Worm (Caenorhabditis elegans): ENCODE measurements around the gene oatr-1.

oatr-1 gene

ce11 chrIII:6373850-6374474 is 22.0 kb downstream of the oatr-1 start (continued):
- no peak for TF ChIP-seq lin-13 (GFP tag; optimal IDR thresholded peaks at IDR 0.05)
- TF ChIP-seq ztf-11 (tag; optimal IDR thresholded peaks at IDR 0.05) = no peak
- TF ChIP-seq daf-8 (GFP tag; IDR thresholded peaks at IDR 0.05) = no peak
- TF ChIP-seq snpc-1.2 (GFP tag; IDR thresholded peaks at IDR 0.05) = peak; percentile 36
- TF ChIP-seq dmd-6 (GFP tag; IDR thresholded peaks at IDR 0.05) = no peak
- peak; percentile 94 for TF ChIP-seq F49E8.2 (tag; optimal IDR thresholded peaks at IDR 0.05; ENCODE audit: borderline replicate concordance)
- peak; percentile 21 for TF ChIP-seq fos-1 (tag; optimal IDR thresholded peaks at IDR 0.05)
- no peak for TF ChIP-seq lin-15B (tag; optimal IDR thresholded peaks at IDR 0.05)
- no peak for TF ChIP-seq unc-39 (tag; optimal IDR thresholded peaks at IDR 0.05)
- TF ChIP-seq egl-43 (GFP tag; IDR thresholded peaks at IDR 0.05) = 0 out of 2 replicates have a peak, but pooled peaks have one; percentile 56
- TF ChIP-seq php-3 (GFP tag; IDR thresholded peaks at IDR 0.05) = peak; percentile 46; the same call in 1 of the 2 replicates
- TF ChIP-seq tra-1 (GFP tag; IDR thresholded peaks at IDR 0.05) = peak; percentile 51; the same call in 1 of the 2 replicates
- no peak for TF ChIP-seq mxl-2 (GFP tag; conservative IDR thresholded peaks at IDR 0.05)
- no peak for TF ChIP-seq zfp-2 (tag; optimal IDR thresholded peaks at IDR 0.05)
- TF ChIP-seq duxl-1 (tag; optimal IDR thresholded peaks at IDR 0.05; ENCODE audit: poor library complexity) = peak; percentile 67
- TF ChIP-seq spr-1 (tag; optimal IDR thresholded peaks at IDR 0.05) = peak; percentile 13
- 0 out of 2 replicates have a peak, but pooled peaks have one; percentile 24 for TF ChIP-seq ceh-20 (GFP tag; IDR thresholded peaks at IDR 0.05)
- TF ChIP-seq F37D6.2 (tag; optimal IDR thresholded peaks at IDR 0.05) = no peak
- 0 out of 2 replicates have a peak, but pooled peaks have one; percentile 12 for TF ChIP-seq vab-7 (GFP tag; IDR thresholded peaks at IDR 0.05)
- peak; percentile 71 for TF ChIP-seq lin-38 (GFP tag; IDR thresholded peaks at IDR 0.05)
- no peak for TF ChIP-seq tag-97 (GFP tag; IDR thresholded peaks at IDR 0.05)
- TF ChIP-seq daf-16 (GFP tag; optimal IDR thresholded peaks at IDR 0.05) = no peak
- TF ChIP-seq daf-16 (tag; optimal IDR thresholded peaks at IDR 0.05) = peak; percentile 16
- TF ChIP-seq ama-1 (optimal IDR thresholded peaks at IDR 0.05) = peak; percentile 55
- peak; percentile 61; the same call in 1 of the 2 replicates for TF ChIP-seq Y105C5A.15 (GFP tag; IDR thresholded peaks at IDR 0.05)
- TF ChIP-seq nhr-111 (GFP tag; optimal IDR thresholded peaks at IDR 0.05) = peak; percentile 7
- TF ChIP-seq unc-130 (GFP tag; optimal IDR thresholded peaks at IDR 0.05) = peak; percentile 61
- TF ChIP-seq arid-1 (GFP tag; conservative IDR thresholded peaks at IDR 0.05) = peak; percentile 44; the same call in 1 of the 2 replicates
- TF ChIP-seq hif-1 (tag; optimal IDR thresholded peaks at IDR 0.05) = no peak
- TF ChIP-seq ceh-62 (tag; optimal IDR thresholded peaks at IDR 0.05) = no peak
- TF ChIP-seq ZK546.5 (tag; optimal IDR thresholded peaks at IDR 0.05) = no peak
- TF ChIP-seq dmd-8 (GFP tag; IDR thresholded peaks at IDR 0.05) = 0 out of 2 replicates have a peak, but pooled peaks have one; percentile 6
- TF ChIP-seq aha-1 (tag) = peak; percentile 5
- TF ChIP-seq mes-2 (tag; optimal IDR thresholded peaks at IDR 0.05; ENCODE audit: poor library complexity, severe bottlenecking) = peak; percentile 28

- TF ChIP-seq unc-62 (GFP tag; optimal IDR thresholded peaks at IDR 0.05 in 1 of 2) = peak in 1 of 2 experiments; percentile 97
- no peak for TF ChIP-seq unc-62 (tag; optimal IDR thresholded peaks at IDR 0.05)
- TF ChIP-seq nhr-11 (tag; optimal IDR thresholded peaks at IDR 0.05) = no peak
Measured at ce11 chrIII:6368524-6368923, 27.5 kb downstream of the oatr-1 start.

- TF ChIP-seq attf-4 (tag; optimal IDR thresholded peaks at IDR 0.05) = no peak
- no peak for TF ChIP-seq php-3 (GFP tag; IDR thresholded peaks at IDR 0.05)
- no peak for TF ChIP-seq F10B5.3 (tag; optimal IDR thresholded peaks at IDR 0.05)
- TF ChIP-seq daf-19 (GFP tag; conservative IDR thresholded peaks at IDR 0.05) = no peak
- TF ChIP-seq madf-9 (GFP tag; conservative IDR thresholded peaks at IDR 0.05) = no peak
- no peak for TF ChIP-seq ctbp-1 (GFP tag; IDR thresholded peaks at IDR 0.05)
- TF ChIP-seq F49E8.2 (tag; optimal IDR thresholded peaks at IDR 0.05; ENCODE audit: borderline replicate concordance) = no peak
- TF ChIP-seq hif-1 (tag; optimal IDR thresholded peaks at IDR 0.05) = peak in 1 of 2 experiments; percentile 7
- TF ChIP-seq spr-3 (GFP tag; optimal IDR thresholded peaks at IDR 0.05) = no peak
- TF ChIP-seq ama-1 (optimal IDR thresholded peaks at IDR 0.05) = no peak
- no peak for TF ChIP-seq lin-38 (GFP tag; IDR thresholded peaks at IDR 0.05)
- TF ChIP-seq mep-1 (tag; optimal IDR thresholded peaks at IDR 0.05) = peak; percentile 33
- peak; percentile 75 for TF ChIP-seq mes-2 (tag; optimal IDR thresholded peaks at IDR 0.05; ENCODE audit: poor library complexity, severe bottlenecking)
- no peak for TF ChIP-seq F44E2.7 (GFP tag; IDR thresholded peaks at IDR 0.05)
- no peak for TF ChIP-seq sdz-12 (GFP tag; optimal IDR thresholded peaks at IDR 0.05)
- no peak for TF ChIP-seq zip-11 (GFP tag; IDR thresholded peaks at IDR 0.05)
- no peak for TF ChIP-seq nhr-28 (tag; optimal IDR thresholded peaks at IDR 0.05)
- TF ChIP-seq snpc-4 (tag; optimal IDR thresholded peaks at IDR 0.05) = no peak
- TF ChIP-seq daf-8 (GFP tag; IDR thresholded peaks at IDR 0.05) = no peak
- TF ChIP-seq ceh-20 (GFP tag; IDR thresholded peaks at IDR 0.05) = no peak
Measured at ce11 chrIII:6367712-6368111, 28.3 kb downstream of the oatr-1 start, which contains the start of the genes C56G2.15 and thoc-2. Gene C56G2.15, minus strand, starts transcription at chrIII:6367899. Gene thoc-2, plus strand, starts transcription at chrIII:6368042.
